Worm (Caenorhabditis elegans) whole organism, early embryonic: Measurements from ENCODE around the gene decr-1.1.

Source experiments
- B0310.2 ChIP-seq: sonication (generic microtip); optimal IDR thresholded peaks from 2 replicates; lab custom pipeline; 2016; ENCODE audit warnings: mild to moderate bottlenecking, missing genetic modification characterization, missing compliant biosample characterization
- F13C5.2 ChIP-seq: sonication (generic microtip); optimal IDR thresholded peaks from 2 replicates; lab custom pipeline; 2017; ENCODE audit warnings: mild to moderate bottlenecking, missing genetic modification characterization, inconsistent platforms, missing compliant biosample characterization
- aly-1 ChIP-seq: sonication (generic microtip); optimal IDR thresholded peaks from 2 replicates; lab custom pipeline; 2016; ENCODE audit warnings: missing genetic modification characterization, missing compliant biosample characterization
- ama-1 ChIP-seq: fragments of 150-350 bp; optimal IDR thresholded peaks from 2 replicates; lab custom pipeline; 2014
- ceh-13 ChIP-seq: fragments of 200-800 bp; sonication (Bioruptor generic); optimal IDR thresholded peaks from 2 replicates; lab custom pipeline; 2018; ENCODE audit warnings: mild to moderate bottlenecking, missing genetic modification characterization, missing compliant biosample characterization
- ceh-36 ChIP-seq: sonication (generic microtip); optimal IDR thresholded peaks from 2 replicates; lab custom pipeline; 2016; ENCODE audit warnings: missing genetic modification characterization, inconsistent platforms, missing compliant biosample characterization
- ets-7 ChIP-seq: sonication (generic microtip); optimal IDR thresholded peaks from 2 replicates; lab custom pipeline; 2016; ENCODE audit warnings: missing genotype, missing genetic modification characterization, missing compliant biosample characterization
- flt-1 ChIP-seq: fragments of 200-800 bp; sonication (Bioruptor generic); IDR thresholded peaks from 2 replicates; pipeline ENCODE4 v1.3.6; 2022; ENCODE audit warnings: missing genetic modification characterization, missing compliant biosample characterization
- hmbx-1 ChIP-seq: sonication (generic microtip); optimal IDR thresholded peaks from 2 replicates; lab custom pipeline; 2016; ENCODE audit warnings: mild to moderate bottlenecking, missing genetic modification characterization, missing compliant biosample characterization
- hmg-4 ChIP-seq: fragments of 200-800 bp; sonication (Bioruptor generic); optimal IDR thresholded peaks from 2 replicates; lab custom pipeline; 2018; ENCODE audit warnings: mild to moderate bottlenecking, missing genetic modification characterization, missing compliant biosample characterization
- hnd-1 ChIP-seq: sonication (generic microtip); optimal IDR thresholded peaks from 2 replicates; lab custom pipeline; 2016; ENCODE audit warnings: missing genetic modification characterization, missing compliant biosample characterization
- pes-1 ChIP-seq: fragments of 200-800 bp; sonication (Bioruptor generic); IDR thresholded peaks from 2 replicates; pipeline ENCODE4 v1.3.6; 2022; ENCODE audit warnings: missing genetic modification reagents, missing genetic modification characterization, missing compliant biosample characterization
- scrt-1 ChIP-seq: fragments of 200-800 bp; sonication (Bioruptor generic); IDR thresholded peaks from 2 replicates; pipeline ENCODE4 v1.3.6; 2022; ENCODE audit warnings: missing genetic modification characterization, missing compliant biosample characterization
- sea-1 ChIP-seq: fragments of 200-800 bp; sonication (Bioruptor generic); conservative IDR thresholded peaks from 2 replicates; pipeline ENCODE4 v1.3.6; 2022; ENCODE audit warnings: missing genetic modification characterization, missing compliant biosample characterization
- tbx-11 ChIP-seq: fragments of 200-800 bp; sonication (Bioruptor generic); IDR thresholded peaks from 2 replicates; pipeline ENCODE4 v1.3.6; 2022; ENCODE audit warnings: missing genetic modification characterization, missing compliant biosample characterization
- tbx-37 ChIP-seq: fragments of 200-800 bp; sonication (Bioruptor generic); conservative IDR thresholded peaks from 2 replicates; pipeline ENCODE4 v1.3.6; 2022; ENCODE audit warnings: missing genetic modification reagents, missing genetic modification characterization, missing compliant biosample characterization
- tra-4 ChIP-seq: sonication (generic microtip); optimal IDR thresholded peaks from 2 replicates; lab custom pipeline; 2017; ENCODE audit warnings: missing genetic modification characterization, missing compliant biosample characterization

Gene decr-1.1

DNA sequence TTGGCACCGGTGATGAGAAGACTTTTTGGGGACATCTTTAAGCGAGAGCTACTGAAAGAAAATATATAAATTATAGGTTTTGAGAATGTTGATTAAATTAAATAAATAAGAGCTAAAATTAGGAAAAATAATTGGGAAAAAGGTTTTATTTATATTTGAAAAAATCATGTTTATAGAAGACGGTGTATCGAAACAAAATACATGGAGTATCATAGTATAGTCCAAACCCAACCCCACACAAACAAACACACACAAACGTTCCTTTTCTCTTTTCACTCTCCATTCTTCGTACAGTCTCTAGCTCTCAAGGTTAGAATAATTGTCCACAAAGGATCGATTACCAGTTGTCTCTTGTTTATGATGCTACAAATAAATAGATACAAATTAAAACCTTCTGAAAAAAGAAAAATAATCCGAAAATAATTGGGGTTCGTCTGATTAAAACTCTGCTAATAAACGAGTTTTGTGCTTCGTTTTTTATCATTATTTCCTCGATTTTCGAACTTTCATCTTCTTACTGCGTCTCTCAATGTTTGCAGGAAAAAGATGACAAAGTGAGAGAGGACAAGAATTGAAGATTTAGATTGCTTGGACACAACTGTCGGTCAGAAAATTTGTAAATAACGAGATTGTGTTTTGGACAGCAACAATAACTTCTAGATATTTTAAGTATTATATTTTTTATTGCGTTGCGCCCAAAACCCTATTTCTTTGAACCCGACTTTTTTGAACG lies 25.7 kb upstream of the decr-1.1 start, which contains the start of gene F20G2.2:
F20G2.2 (minus strand) TSS at position 51 of the 733 bp plus-strand sequence.
- no peak for TF ChIP-seq hmbx-1 (tag; lab: Kevin White, UChicago)
- no peak for TF ChIP-seq tbx-11 (GFP tag; lab: Robert Waterston, UW)
- no peak for TF ChIP-seq flt-1 (GFP tag; lab: Robert Waterston, UW)
- no peak for TF ChIP-seq ceh-36 (tag; lab: Kevin White, UChicago)
- no peak for TF ChIP-seq tra-4 (tag; lab: Kevin White, UChicago)
- no peak for TF ChIP-seq pes-1
- TF ChIP-seq ama-1 (lab: Kevin White, UChicago): no peak
- TF ChIP-seq ceh-13 (GFP tag; lab: Kevin White, UChicago): no peak
- no peak for TF ChIP-seq tbx-37 (GFP tag; lab: Robert Waterston, UW)
- TF ChIP-seq sea-1 (GFP tag; lab: Robert Waterston, UW): no peak

DNA sequence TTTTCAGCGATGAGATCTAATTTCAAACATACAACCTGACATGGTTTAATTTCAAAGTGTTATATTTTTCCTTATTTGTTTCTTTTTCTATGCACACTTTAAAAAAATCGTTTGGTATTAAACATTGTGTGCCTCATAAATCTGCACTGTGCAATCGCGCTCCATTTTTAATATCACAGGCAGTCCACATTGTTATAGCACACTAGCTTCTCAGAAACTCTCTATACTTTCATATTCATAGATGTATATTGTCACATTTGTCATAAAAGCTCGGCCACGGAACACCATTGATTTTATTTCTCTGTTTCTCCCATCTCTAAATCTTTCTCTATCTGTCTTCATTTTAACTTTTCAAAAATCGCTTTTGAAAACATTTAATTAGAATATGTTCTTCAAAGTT lies 24.9 kb upstream of the decr-1.1 start:
- TF ChIP-seq tra-4 (tag; lab: Kevin White, UChicago): no peak
- no peak for TF ChIP-seq F13C5.2 (tag; lab: Kevin White, UChicago)
- TF ChIP-seq B0310.2: no peak
- TF ChIP-seq ceh-36 (tag; lab: Kevin White, UChicago): no peak
- no peak for TF ChIP-seq hmbx-1 (tag; lab: Kevin White, UChicago)
- no peak for TF ChIP-seq tbx-37 (GFP tag; lab: Robert Waterston, UW)
- TF ChIP-seq ets-7 (tag; lab: Kevin White, UChicago): no peak
- TF ChIP-seq scrt-1 (GFP tag; lab: Robert Waterston, UW): no peak
- no peak for TF ChIP-seq tbx-11 (GFP tag; lab: Robert Waterston, UW)
- TF ChIP-seq ceh-13 (GFP tag; lab: Kevin White, UChicago): no peak
- TF ChIP-seq hnd-1 (tag; lab: Kevin White, UChicago): no peak
- TF ChIP-seq flt-1 (GFP tag; lab: Robert Waterston, UW): no peak
- TF ChIP-seq aly-1 (tag; lab: Kevin White, UChicago): no peak
- no peak for TF ChIP-seq pes-1
- TF ChIP-seq ama-1 (lab: Kevin White, UChicago): no peak
- TF ChIP-seq sea-1 (GFP tag; lab: Robert Waterston, UW): no peak

DNA sequence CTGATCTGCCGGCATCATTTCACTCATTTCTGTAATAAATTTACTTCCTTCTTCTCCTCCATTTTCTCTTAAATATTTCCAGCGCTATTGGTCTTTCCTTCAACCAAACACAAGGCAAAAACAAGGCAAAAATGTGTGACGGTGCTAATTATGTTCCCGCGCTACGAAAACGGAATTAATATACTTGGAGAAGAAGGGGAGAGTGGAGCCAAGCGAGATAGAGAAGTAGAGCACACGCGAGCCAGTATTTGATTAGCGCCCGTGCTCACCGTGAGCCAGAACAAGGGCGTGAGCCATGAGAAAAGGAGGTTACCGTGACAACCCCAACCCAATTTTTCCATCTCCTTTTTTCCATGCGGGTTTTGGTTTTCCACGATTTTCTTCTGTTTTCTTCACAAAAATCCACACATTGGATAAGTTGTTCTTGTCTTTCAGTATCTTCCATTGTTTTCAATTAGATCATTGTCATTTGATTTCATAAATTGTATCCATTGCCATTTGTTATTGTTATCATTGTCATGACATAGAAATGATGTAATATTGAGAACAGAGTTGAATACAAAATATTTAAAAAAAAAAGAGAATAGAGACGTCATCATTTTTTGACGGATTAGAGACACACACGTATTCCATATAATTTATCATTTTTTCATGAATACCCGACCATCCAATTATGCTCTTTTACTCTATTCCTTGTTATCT lies 19.6 kb upstream of the decr-1.1 start, which contains the start of gene F20G2.6:
F20G2.6 (plus strand) TSS at position 652 of the 702 bp plus-strand sequence.
- TF ChIP-seq ceh-36 (tag; lab: Kevin White, UChicago) (no peak), pes-1 (no peak), ceh-13 (GFP tag; lab: Kevin White, UChicago) (no peak), ets-7 (tag; lab: Kevin White, UChicago) (no peak), F13C5.2 (tag; lab: Kevin White, UChicago) (no peak), flt-1 (GFP tag; lab: Robert Waterston, UW) (no peak), B0310.2 (no peak), ama-1 (lab: Kevin White, UChicago) (no peak), scrt-1 (GFP tag; lab: Robert Waterston, UW) (no peak), tbx-37 (GFP tag; lab: Robert Waterston, UW) (no peak), hnd-1 (tag; lab: Kevin White, UChicago) (no peak), tbx-11 (GFP tag; lab: Robert Waterston, UW) (no peak), aly-1 (tag; lab: Kevin White, UChicago) (no peak), hmg-4 (no peak), tra-4 (tag; lab: Kevin White, UChicago) (no peak)

DNA sequence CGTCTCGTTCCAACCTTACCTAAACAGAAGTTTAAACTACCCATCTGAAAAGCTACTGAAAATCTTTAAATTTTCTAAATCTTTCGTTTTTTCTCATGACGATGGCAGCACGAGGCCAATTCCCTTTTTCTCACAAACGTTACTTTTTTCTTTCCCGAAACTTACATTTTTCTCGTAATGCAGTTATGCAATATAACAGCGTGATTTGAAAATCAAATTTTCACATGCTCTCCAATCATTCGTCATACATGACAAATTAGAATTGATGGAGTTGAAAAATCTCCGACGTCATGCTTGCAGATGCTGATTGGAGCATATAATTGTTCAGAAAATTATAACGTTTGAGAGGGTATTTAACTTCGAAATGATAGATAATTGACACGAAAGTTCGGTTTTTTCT lies 18.5 kb upstream of the decr-1.1 start:
- TF ChIP-seq sea-1 (GFP tag; lab: Robert Waterston, UW) (no peak), hnd-1 (tag; lab: Kevin White, UChicago) (no peak), B0310.2 (no peak), flt-1 (GFP tag; lab: Robert Waterston, UW) (no peak), hmbx-1 (tag; lab: Kevin White, UChicago) (no peak), scrt-1 (GFP tag; lab: Robert Waterston, UW) (no peak), ama-1 (lab: Kevin White, UChicago) (no peak), F13C5.2 (tag; lab: Kevin White, UChicago) (no peak), ets-7 (tag; lab: Kevin White, UChicago) (no peak), pes-1 (no peak), tbx-11 (GFP tag; lab: Robert Waterston, UW) (no peak), ceh-13 (GFP tag; lab: Kevin White, UChicago) (no peak)

DNA sequence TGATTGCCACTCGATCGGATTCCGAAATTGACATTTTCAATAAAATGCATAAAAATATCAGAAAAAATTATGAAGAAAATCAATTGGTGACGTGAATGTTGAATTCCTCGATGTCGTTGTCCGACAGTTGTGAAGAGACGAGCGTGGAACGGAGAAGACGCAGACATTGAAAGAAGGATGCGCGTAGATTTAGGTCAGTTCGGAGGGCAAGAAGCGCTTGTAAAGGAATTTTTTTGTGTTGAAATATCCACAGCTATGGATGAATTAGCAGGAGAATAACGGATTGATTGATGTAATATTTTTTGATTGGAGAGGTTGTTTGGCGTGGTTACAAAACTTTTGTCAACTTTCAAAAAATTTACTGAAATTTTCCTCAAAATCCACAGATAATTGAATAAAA lies 13.8 kb upstream of the decr-1.1 start, which contains the start of gene F20G2.3:
F20G2.3 (minus strand) TSS at position 101 of the 400 bp plus-strand sequence.
- TF ChIP-seq ceh-13 (GFP tag; lab: Kevin White, UChicago) (no peak), ets-7 (tag; lab: Kevin White, UChicago) (no peak), hmbx-1 (tag; lab: Kevin White, UChicago) (no peak), flt-1 (GFP tag; lab: Robert Waterston, UW) (no peak), hnd-1 (tag; lab: Kevin White, UChicago) (no peak), scrt-1 (GFP tag; lab: Robert Waterston, UW) (no peak), pes-1 (no peak), tbx-37 (GFP tag; lab: Robert Waterston, UW) (no peak), ceh-36 (tag; lab: Kevin White, UChicago) (no peak), sea-1 (GFP tag; lab: Robert Waterston, UW) (no peak), hmg-4 (no peak), aly-1 (tag; lab: Kevin White, UChicago) (no peak), B0310.2 (no peak), ama-1 (lab: Kevin White, UChicago) (no peak)

DNA sequence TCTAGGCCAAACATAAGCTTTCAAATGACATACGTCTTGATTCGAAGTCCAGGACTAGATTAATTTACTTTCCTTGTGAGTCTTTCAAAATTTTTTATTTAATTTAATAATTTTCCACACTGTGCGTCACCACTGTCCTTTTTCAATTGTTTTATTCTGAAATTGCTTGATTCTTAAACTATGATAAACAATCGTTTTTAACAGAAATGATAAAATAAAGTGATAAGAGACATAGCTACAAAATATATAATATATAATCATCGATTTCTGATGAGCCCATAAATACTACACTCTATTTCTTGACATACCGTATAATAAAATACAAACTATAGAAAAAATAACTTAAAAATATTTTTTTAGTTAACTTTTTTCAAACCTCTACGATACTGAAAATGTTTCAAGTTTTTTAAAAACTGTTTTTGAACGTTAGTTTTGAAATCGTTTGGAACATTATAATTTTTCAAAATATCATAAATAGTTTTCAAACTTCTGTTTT lies 13.2 kb upstream of the decr-1.1 start, which contains the start of gene nas-24:
nas-24 (plus strand) TSS at position 446 of the 496 bp plus-strand sequence.
- TF ChIP-seq ceh-13 (GFP tag; lab: Kevin White, UChicago): no peak
